Fruit fly (Drosophila melanogaster) whole organism, wandering third instar larva: Measurements from ENCODE around the gene Pex3.

ENCODE experiments used
- CG9705 ChIP-seq: fragments of 200-800 bp; sonication (Bioruptor generic); optimal IDR thresholded peaks from 2 replicates; lab custom pipeline; 2018; ENCODE audit warnings: missing biosample characterization, mild to moderate bottlenecking, missing genetic modification characterization
- CrebA ChIP-seq: fragments of 200-800 bp; sonication (Bioruptor generic); optimal IDR thresholded peaks from 2 replicates; lab custom pipeline; 2016; ENCODE audit warnings: missing biosample characterization, mild to moderate bottlenecking, missing genetic modification characterization, borderline replicate concordance
- Hr78 ChIP-seq: fragments of >200 bp; optimal IDR thresholded peaks from 2 replicates; lab custom pipeline; 2017; ENCODE audit warnings: missing biosample characterization, missing genetic modification characterization
- Jra ChIP-seq: sonication (Bioruptor generic); optimal IDR thresholded peaks from 2 replicates; lab custom pipeline; 2016; ENCODE audit warnings: missing biosample characterization, missing genetic modification characterization
- Mio ChIP-seq: sonication (Bioruptor generic); optimal IDR thresholded peaks from 2 replicates; lab custom pipeline; 2016; ENCODE audit warnings: missing biosample characterization, missing genetic modification characterization
- Myc ChIP-seq: fragments of >200 bp; optimal IDR thresholded peaks from 2 replicates; lab custom pipeline; 2017
- OdsH ChIP-seq: fragments of 200-800 bp; sonication (Bioruptor generic); optimal IDR thresholded peaks from 2 replicates; lab custom pipeline; 2016; ENCODE audit warnings: missing biosample characterization, mild to moderate bottlenecking, missing genetic modification characterization
- br ChIP-seq: fragments of 200-800 bp; sonication (Bioruptor generic); optimal IDR thresholded peaks from 2 replicates; lab custom pipeline; 2016; ENCODE audit warnings: missing biosample characterization, missing genetic modification characterization
- dl ChIP-seq, 2 experiments: fragments of 175-275, 200-275 bp in 1 of 2; fragments of 200-275 bp in 1 of 2; sonication (Bioruptor generic); optimal IDR thresholded peaks; lab custom pipeline; 2018; ENCODE audit warnings: mild to moderate bottlenecking in 2 of 2, missing biosample characterization in 2 of 2, missing genetic modification characterization in 2 of 2, moderate library complexity in 2 of 2; ENCODE audit not compliant: partially characterized antibody in 2 of 2, insufficient read depth in 1 of 2
- lola ChIP-seq: fragments of >200 bp; optimal IDR thresholded peaks from 2 replicates; lab custom pipeline; 2017; ENCODE audit warnings: missing biosample characterization, missing genetic modification characterization
- rgr ChIP-seq: fragments of 200-800 bp; sonication (Bioruptor generic); optimal IDR thresholded peaks from 3 replicates; lab custom pipeline; 2016; ENCODE audit warnings: missing biosample characterization, mild to moderate bottlenecking, missing genetic modification characterization
- tai ChIP-seq: sonication (Bioruptor generic); optimal IDR thresholded peaks from 2 replicates; lab custom pipeline; 2016; ENCODE audit warnings: missing biosample characterization, missing genetic modification characterization
- usp ChIP-seq: fragments of >200 bp; optimal IDR thresholded peaks from 2 replicates; lab custom pipeline; 2017; ENCODE audit warnings: missing biosample characterization, missing genetic modification characterization

dm6 chr3L:15189707-15190106, 45.6 kb downstream of the Pex3 start:
- no peak for TF ChIP-seq Myc (lab: Kevin White, UChicago)
- TF ChIP-seq usp (GFP tag; lab: Kevin White, UChicago) = no peak
- no peak for TF ChIP-seq OdsH
- no peak for TF ChIP-seq Mio (GFP tag; lab: Kevin White, UChicago)
- no peak for TF ChIP-seq lola (GFP tag; lab: Kevin White, UChicago)
- TF ChIP-seq br (GFP tag; lab: Kevin White, UChicago) = no peak
- TF ChIP-seq tai (GFP tag; lab: Kevin White, UChicago) = no peak
- no peak for TF ChIP-seq CG9705 (GFP tag; lab: Kevin White, UChicago)
- TF ChIP-seq rgr (GFP tag; lab: Kevin White, UChicago) = no peak
- no peak for TF ChIP-seq CrebA
- no peak for TF ChIP-seq dl (GFP tag; optimal IDR thresholded peaks at IDR 0.05; lab: Kevin White, UChicago; ENCODE audit: insufficient read depth in 1 of 2, partially characterized antibody in 2 of 2)
- no peak for TF ChIP-seq Jra (GFP tag; lab: Kevin White, UChicago)
- TF ChIP-seq Hr78 (GFP tag; lab: Kevin White, UChicago) = no peak
